Worm (Caenorhabditis elegans) whole organism, early embryonic: ENCODE data around the gene C08B6.8.

ENCODE experiments used
- ceh-36 ChIP-seq: sonication (generic microtip); optimal IDR thresholded peaks from 2 replicates; lab custom pipeline; 2016; ENCODE audit warnings: missing genetic modification characterization, inconsistent platforms, missing compliant biosample characterization
- hmbx-1 ChIP-seq: sonication (generic microtip); optimal IDR thresholded peaks from 2 replicates; lab custom pipeline; 2016; ENCODE audit warnings: mild to moderate bottlenecking, missing genetic modification characterization, missing compliant biosample characterization

- no peak for TF ChIP-seq ceh-36 (tag; lab: Kevin White, UChicago)
- no peak for TF ChIP-seq hmbx-1 (tag; lab: Kevin White, UChicago)
Measured at ce11 chrV:10105412-10105811, 29.0 kb upstream of the C08B6.8 start, which contains the start of gene C08B6.2.
